Worm (Caenorhabditis elegans) whole organism, L4 larva: ENCODE results near the gene B0302.2.

Experiments
- F10B5.3 ChIP-seq: sonication (generic microtip); optimal IDR thresholded peaks from 2 replicates; lab custom pipeline; 2016; ENCODE audit warnings: mild to moderate bottlenecking, missing genetic modification characterization, missing compliant biosample characterization
- F37D6.2 ChIP-seq: sonication (generic microtip); optimal IDR thresholded peaks from 2 replicates; lab custom pipeline; 2016; ENCODE audit warnings: mild to moderate bottlenecking, missing genetic modification characterization, missing compliant biosample characterization
- T26A8.4 ChIP-seq: fragments of 200-800 bp; sonication (Bioruptor generic); IDR thresholded peaks from 2 replicates; pipeline ENCODE4 v1.3.6; 2022; ENCODE audit warnings: missing genetic modification characterization, missing compliant biosample characterization
- Y105C5A.15 ChIP-seq: fragments of 200-800 bp; sonication (Bioruptor generic); IDR thresholded peaks from 2 replicates; pipeline ENCODE4 v1.3.6; 2022; ENCODE audit warnings: missing genetic modification characterization, missing compliant biosample characterization
- Y5F2A.4 ChIP-seq: fragments of 200-800 bp; sonication (Bioruptor generic); optimal IDR thresholded peaks from 2 replicates; lab custom pipeline; 2018; ENCODE audit warnings: mild to moderate bottlenecking, missing genetic modification characterization, missing compliant biosample characterization
- aha-1 ChIP-seq: fragments of 150-350 bp; peaks from one replicate; lab custom pipeline; 2014; ENCODE audit warnings: missing biosample characterization, missing genetic modification characterization
- ama-1 ChIP-seq: fragments of 150-350 bp; optimal IDR thresholded peaks from 2 replicates; lab custom pipeline; 2014; ENCODE audit warnings: inconsistent platforms, mixed read lengths
- arid-1 ChIP-seq: fragments of 200-800 bp; sonication (Bioruptor generic); conservative IDR thresholded peaks from 2 replicates; pipeline ENCODE4 v1.3.6; 2022; ENCODE audit warnings: missing genetic modification reagents, missing genetic modification characterization, missing compliant biosample characterization
- attf-4 ChIP-seq: sonication (generic microtip); optimal IDR thresholded peaks from 3 replicates; lab custom pipeline; 2017; ENCODE audit warnings: missing biosample characterization, missing genetic modification characterization
- ceh-32 ChIP-seq: sonication (generic microtip); optimal IDR thresholded peaks from 2 replicates; lab custom pipeline; 2016; ENCODE audit warnings: mild to moderate bottlenecking, missing genetic modification characterization, missing compliant biosample characterization; ENCODE audit not compliant: poor library complexity
- ces-1 ChIP-seq: fragments of 150-350 bp; sonication (generic microtip); optimal IDR thresholded peaks from 4 replicates; lab custom pipeline; 2014; ENCODE audit warnings: missing biosample characterization, missing genetic modification reagents, missing genetic modification characterization
- cey-2 ChIP-seq: sonication (generic microtip); optimal IDR thresholded peaks from 3 replicates; lab custom pipeline; 2017; ENCODE audit warnings: missing genetic modification characterization, mild to moderate bottlenecking, missing compliant biosample characterization, antibody characterized with exemption, borderline replicate concordance; ENCODE audit not compliant: insufficient read depth
- daf-16 ChIP-seq, 3 experiments: sonication (generic microtip); optimal IDR thresholded peaks; 2 replicates each; lab custom pipeline; 2016 to 2017; ENCODE audit warnings: missing genetic modification characterization in 3 of 3, missing genetic modification reagents in 3 of 3, mild to moderate bottlenecking in 2 of 3, missing compliant biosample characterization in 2 of 3, missing biosample characterization in 1 of 3, moderate library complexity in 1 of 3
- daf-19 ChIP-seq: fragments of 200-800 bp; sonication (Bioruptor generic); conservative IDR thresholded peaks from 2 replicates; pipeline ENCODE4 v1.3.6; 2022; ENCODE audit warnings: missing genetic modification characterization, missing compliant biosample characterization
- daf-8 ChIP-seq: fragments of 200-800 bp; sonication (Bioruptor generic); IDR thresholded peaks from 2 replicates; pipeline ENCODE4 v1.3.6; 2022; ENCODE audit warnings: missing genetic modification characterization, missing compliant biosample characterization
- dmd-6 ChIP-seq: fragments of 200-800 bp; sonication (Bioruptor generic); IDR thresholded peaks from 2 replicates; pipeline ENCODE4 v1.3.6; 2022; ENCODE audit warnings: missing genetic modification reagents, missing genetic modification characterization, missing compliant biosample characterization
- dmd-8 ChIP-seq: fragments of 200-800 bp; sonication (Bioruptor generic); IDR thresholded peaks from 2 replicates; pipeline ENCODE4 v1.3.6; 2022; ENCODE audit warnings: missing genetic modification characterization, missing compliant biosample characterization
- duxl-1 ChIP-seq: sonication (generic microtip); optimal IDR thresholded peaks from 2 replicates; lab custom pipeline; 2016; ENCODE audit warnings: mild to moderate bottlenecking, missing genetic modification characterization, moderate library complexity, missing compliant biosample characterization; ENCODE audit not compliant: poor library complexity
- dve-1 ChIP-seq: sonication (generic microtip); optimal IDR thresholded peaks from 2 replicates; lab custom pipeline; 2017; ENCODE audit warnings: antibody characterized with exemption, mild to moderate bottlenecking, missing genetic modification characterization, missing compliant biosample characterization; ENCODE audit not compliant: insufficient read depth
- egl-43 ChIP-seq: fragments of 200-800 bp; sonication (Bioruptor generic); IDR thresholded peaks from 2 replicates; pipeline ENCODE4 v1.3.6; 2022; ENCODE audit warnings: missing genetic modification reagents, missing genetic modification characterization, missing compliant biosample characterization
- hlh-11 ChIP-seq: fragments of 200-800 bp; sonication (Bioruptor generic); optimal IDR thresholded peaks from 2 replicates; lab custom pipeline; 2018; ENCODE audit warnings: mild to moderate bottlenecking, missing genetic modification characterization, missing compliant biosample characterization
- hlh-30 ChIP-seq: sonication (generic microtip); optimal IDR thresholded peaks from 2 replicates; lab custom pipeline; 2017; ENCODE audit warnings: antibody characterized with exemption, mild to moderate bottlenecking, missing genetic modification characterization, missing compliant biosample characterization; ENCODE audit not compliant: insufficient read depth
- hmg-1.1 ChIP-seq: fragments of 200-800 bp; sonication (Bioruptor generic); IDR thresholded peaks from 2 replicates; pipeline ENCODE4 v1.3.6; 2022; ENCODE audit warnings: missing genetic modification reagents, missing genetic modification characterization, missing compliant biosample characterization
- lin-15B ChIP-seq: fragments of 150-350 bp; sonication (generic microtip); optimal IDR thresholded peaks from 3 replicates; lab custom pipeline; 2014; ENCODE audit warnings: missing biosample characterization, missing genetic modification characterization
- lin-29 ChIP-seq: fragments of 200-800 bp; sonication (Bioruptor generic); IDR thresholded peaks from 2 replicates; pipeline ENCODE4 v1.3.6; 2022; ENCODE audit warnings: missing genetic modification reagents, missing genetic modification characterization, missing compliant biosample characterization
- lsy-2 ChIP-seq, 2 experiments: fragments of 150-350 bp in 1 of 2; sonication (generic microtip) in 1 of 2; optimal IDR thresholded peaks; 2 replicates each; lab custom pipeline; 2014 to 2017; ENCODE audit warnings: missing biosample characterization in 2 of 2, missing genetic modification characterization in 2 of 2
- mdl-1 ChIP-seq, 2 experiments: fragments of 150-350 bp in 1 of 2; sonication (generic microtip) in 1 of 2; optimal IDR thresholded peaks; 2 replicates each; lab custom pipeline; 2014 to 2017; ENCODE audit warnings: missing biosample characterization in 2 of 2, missing genetic modification characterization in 2 of 2
- mep-1 ChIP-seq: fragments of 150-350 bp; sonication (generic microtip); optimal IDR thresholded peaks from 3 replicates; lab custom pipeline; 2014; ENCODE audit warnings: missing biosample characterization, missing genetic modification characterization
- mxl-3 ChIP-seq: fragments of 200-800 bp; sonication (Bioruptor generic); optimal IDR thresholded peaks from 2 replicates; lab custom pipeline; 2018; ENCODE audit warnings: mild to moderate bottlenecking, missing genetic modification characterization, missing compliant biosample characterization
- nhr-28 ChIP-seq: fragments of 150-350 bp; optimal IDR thresholded peaks from 2 replicates; lab custom pipeline; 2014; ENCODE audit warnings: missing biosample characterization, missing genetic modification characterization
- nhr-42 ChIP-seq: fragments of 200-800 bp; sonication (Bioruptor generic); IDR thresholded peaks from 2 replicates; pipeline ENCODE4 v1.3.6; 2022; ENCODE audit warnings: missing genetic modification characterization, missing compliant biosample characterization
- nhr-6 ChIP-seq: fragments of 150-350 bp; optimal IDR thresholded peaks from 2 replicates; lab custom pipeline; 2014; ENCODE audit warnings: missing biosample characterization, missing genetic modification characterization
- nhr-77 ChIP-seq: fragments of 150-350 bp; optimal IDR thresholded peaks from 2 replicates; lab custom pipeline; 2014; ENCODE audit warnings: missing biosample characterization, missing genetic modification characterization
- pha-4 ChIP-seq, 2 experiments: fragments of 150-350 bp in 1 of 2; fragments of 200-800 bp in 1 of 2; sonication (Bioruptor generic) in 1 of 2; IDR thresholded peaks in 1 of 2; optimal IDR thresholded peaks in 1 of 2; 2 replicates each; pipeline versions ENCODE4 v1.3.6 to Lab custom; 2014 to 2022; ENCODE audit warnings: missing genetic modification characterization in 2 of 2, missing genetic modification reagents in 2 of 2, missing biosample characterization in 1 of 2, missing compliant biosample characterization in 1 of 2
- php-3 ChIP-seq: fragments of 200-800 bp; sonication (Bioruptor generic); IDR thresholded peaks from 2 replicates; pipeline ENCODE4 v1.3.6; 2022; ENCODE audit warnings: missing genetic modification reagents, missing genetic modification characterization, missing compliant biosample characterization
- pqm-1 ChIP-seq: sonication (generic microtip); optimal IDR thresholded peaks from 2 replicates; lab custom pipeline; 2017; ENCODE audit warnings: missing biosample characterization, missing genetic modification characterization
- sdz-12 ChIP-seq: fragments of 200-800 bp; sonication (Bioruptor generic); optimal IDR thresholded peaks from 2 replicates; lab custom pipeline; 2018; ENCODE audit warnings: mild to moderate bottlenecking, missing genetic modification characterization, missing compliant biosample characterization
- set-16 ChIP-seq: fragments of 200-800 bp; sonication (Bioruptor generic); IDR thresholded peaks from 2 replicates; pipeline ENCODE4 v1.3.6; 2022; ENCODE audit warnings: missing genetic modification reagents, missing genetic modification characterization, missing compliant biosample characterization
- snpc-1.2 ChIP-seq: fragments of 200-800 bp; sonication (Bioruptor generic); IDR thresholded peaks from 2 replicates; pipeline ENCODE4 v1.3.6; 2022; ENCODE audit warnings: missing genetic modification reagents, missing genetic modification characterization, missing compliant biosample characterization
- spr-3 ChIP-seq: fragments of 200-800 bp; sonication (Bioruptor generic); optimal IDR thresholded peaks from 2 replicates; lab custom pipeline; 2018; ENCODE audit warnings: mild to moderate bottlenecking, missing genetic modification characterization, missing compliant biosample characterization
- unc-62 ChIP-seq, 3 experiments: fragments of 150-350 bp in 1 of 3; sonication (generic microtip); optimal IDR thresholded peaks in 2 of 3; peaks in 1 of 3; 1 replicate in 1 of 3; 2 replicates in 2 of 3; lab custom pipeline; 2014 to 2017; ENCODE audit warnings: missing biosample characterization in 3 of 3, missing genetic modification characterization in 3 of 3, missing genetic modification reagents in 3 of 3, missing genotype in 1 of 3
- zfp-2 ChIP-seq: sonication (generic microtip); optimal IDR thresholded peaks from 2 replicates; lab custom pipeline; 2016; ENCODE audit warnings: mild to moderate bottlenecking, missing genetic modification characterization, missing compliant biosample characterization
- zfp-3 ChIP-seq: fragments of 200-800 bp; sonication (Bioruptor generic); conservative IDR thresholded peaks from 2 replicates; pipeline ENCODE4 v1.3.6; 2022; ENCODE audit warnings: missing genetic modification reagents, missing genetic modification characterization, missing compliant biosample characterization
- ztf-11 ChIP-seq: fragments of 150-350 bp; optimal IDR thresholded peaks from 2 replicates; lab custom pipeline; 2014; ENCODE audit warnings: missing biosample characterization, missing genetic modification characterization
- ztf-7 ChIP-seq: fragments of 150-350 bp; optimal IDR thresholded peaks from 2 replicates; lab custom pipeline; 2014; ENCODE audit warnings: missing biosample characterization, missing genetic modification characterization

B0302.2 gene

DNA sequence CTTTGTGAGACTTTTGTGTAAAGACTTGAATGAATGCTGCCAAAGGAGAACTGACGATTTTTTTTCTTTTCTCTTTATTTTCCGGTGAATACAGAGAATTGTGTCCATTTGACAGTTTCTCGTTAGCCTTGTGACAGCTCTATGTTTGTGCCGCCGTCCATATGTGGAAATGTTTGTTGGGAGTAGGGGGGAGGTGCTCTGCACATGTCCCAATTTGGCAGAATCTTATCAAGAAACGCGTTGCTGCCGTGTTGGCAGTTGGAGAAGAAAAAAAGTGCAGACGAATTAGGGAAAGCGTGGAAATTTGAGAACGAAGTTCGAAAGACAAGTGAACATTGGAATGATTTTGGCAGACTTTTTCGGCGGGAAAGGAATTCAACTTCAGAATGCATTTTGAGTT, 19.5 kb downstream of the B0302.2 start:
- peak; percentile 57 for TF ChIP-seq dve-1 (tag; lab: Kevin White, UChicago)
- TF ChIP-seq snpc-1.2 (GFP tag; lab: Robert Waterston, UW), result no peak
- TF ChIP-seq ces-1 (GFP tag; lab: Kevin White, UChicago), result no peak
- peak; percentile 18 for TF ChIP-seq mep-1 (tag; lab: Kevin White, UChicago)
- TF ChIP-seq daf-8 (GFP tag; lab: Robert Waterston, UW), result no peak
- peak; percentile 68 for TF ChIP-seq nhr-28 (tag; lab: Kevin White, UChicago)
- peak; percentile 0 for TF ChIP-seq nhr-77 (tag; lab: Kevin White, UChicago)
- TF ChIP-seq ceh-32, result no peak
- TF ChIP-seq dmd-6, result peak; percentile 88
- TF ChIP-seq ama-1 (lab: Kevin White, UChicago), result no peak
- TF ChIP-seq lin-15B (tag; lab: Kevin White, UChicago), result no peak
- peak; percentile 89 for TF ChIP-seq hlh-11 (tag; lab: Kevin White, UChicago)
- TF ChIP-seq daf-16 (GFP tag; optimal IDR thresholded peaks at IDR 0.05; lab: Kevin White, UChicago), result no peak
- peak; percentile 68 for TF ChIP-seq daf-16 (tag; optimal IDR thresholded peaks at IDR 0.05; lab: Kevin White, UChicago)
- 0 out of 2 replicates have a peak, but pooled peaks have one; percentile 8 for TF ChIP-seq arid-1 (GFP tag; lab: Robert Waterston, UW)
- 0 out of 2 replicates have a peak, but pooled peaks have one; percentile 11 for TF ChIP-seq T26A8.4
- no peak; the same call in 1 of the 2 replicates for TF ChIP-seq pha-4 (GFP tag; IDR thresholded peaks at IDR 0.05; lab: Robert Waterston, UW)
- TF ChIP-seq pha-4 (tag; optimal IDR thresholded peaks at IDR 0.05; lab: Kevin White, UChicago), result no peak
- TF ChIP-seq nhr-6 (tag; lab: Kevin White, UChicago), result no peak
- TF ChIP-seq aha-1 (tag; lab: Kevin White, UChicago), result peak; percentile 56
- peak; percentile 73 for TF ChIP-seq mxl-3 (GFP tag; lab: Kevin White, UChicago)
- peak; percentile 34 for TF ChIP-seq hlh-30
- TF ChIP-seq F10B5.3, result no peak
- no peak for TF ChIP-seq unc-62 (GFP tag; optimal IDR thresholded peaks at IDR 0.05 in 1 of 2; lab: Kevin White, UChicago)
- TF ChIP-seq unc-62 (tag; optimal IDR thresholded peaks at IDR 0.05; lab: Kevin White, UChicago), result no peak
- peak; percentile 21 for TF ChIP-seq pqm-1 (tag; lab: Kevin White, UChicago)
- TF ChIP-seq mdl-1 (tag; optimal IDR thresholded peaks at IDR 0.05; lab: Kevin White, UChicago), result peak in 1 of 2 experiments; percentile 37
- no peak for TF ChIP-seq ztf-7 (tag; lab: Kevin White, UChicago)

DNA sequence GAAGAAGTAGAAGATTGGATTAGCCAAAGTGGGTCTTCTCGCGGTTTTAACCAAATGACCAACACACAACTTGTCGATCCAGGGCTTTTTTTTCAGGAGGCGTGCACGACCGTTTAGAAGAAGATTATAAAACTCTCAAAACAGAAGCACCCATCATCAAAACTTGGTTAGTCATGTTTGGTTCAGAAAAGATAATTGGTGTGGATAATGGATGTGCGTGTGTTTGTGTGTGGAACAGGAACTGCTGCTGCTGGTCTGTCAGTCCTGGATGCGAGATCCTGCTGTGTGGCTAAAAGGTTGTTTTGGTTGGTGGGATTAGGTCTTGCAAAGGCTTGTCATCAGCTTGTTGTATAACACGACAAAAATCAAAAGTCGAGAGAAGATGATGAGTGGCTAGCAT, 25.1 kb downstream of the B0302.2 start:
- TF ChIP-seq lsy-2 (tag; optimal IDR thresholded peaks at IDR 0.05; lab: Kevin White, UChicago) (no peak), F10B5.3 (no peak), Y105C5A.15 (GFP tag; lab: Robert Waterston, UW) (no peak), unc-62 (GFP tag; optimal IDR thresholded peaks at IDR 0.05 in 1 of 2; lab: Kevin White, UChicago) (peak in 1 of 2 experiments; percentile 94), unc-62 (tag; optimal IDR thresholded peaks at IDR 0.05; lab: Kevin White, UChicago) (no peak), sdz-12 (GFP tag; lab: Kevin White, UChicago) (no peak)
- TF ChIP-seq, all 104 proteins: peak for 1

DNA sequence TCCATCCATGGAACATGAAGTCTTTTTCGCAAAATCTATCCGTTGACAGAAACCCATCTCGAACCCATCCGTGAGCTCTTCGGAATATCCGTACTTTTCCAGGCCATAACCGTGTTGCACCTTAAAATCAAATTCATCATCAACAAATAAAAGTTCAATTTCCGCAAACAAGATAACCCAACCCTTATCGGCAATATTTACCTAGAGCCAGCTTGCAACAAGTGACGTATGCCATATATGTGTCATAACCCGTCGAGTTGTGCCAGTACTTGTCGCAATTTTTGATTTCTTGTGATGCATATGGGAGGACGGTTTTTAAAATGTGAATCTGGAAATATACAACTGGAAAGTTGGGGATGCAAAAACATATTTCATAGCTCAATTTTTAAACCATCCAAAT, 27.5 kb downstream of the B0302.2 start:
- TF ChIP-seq dmd-6, result peak; percentile 51
- TF ChIP-seq duxl-1 (tag; lab: Kevin White, UChicago), result no peak
- TF ChIP-seq arid-1 (GFP tag; lab: Robert Waterston, UW), result no peak
- no peak for TF ChIP-seq cey-2 (tag; lab: Kevin White, UChicago)
- peak; percentile 26 for TF ChIP-seq nhr-28 (tag; lab: Kevin White, UChicago)
- no peak for TF ChIP-seq ztf-11
- TF ChIP-seq dve-1 (tag; lab: Kevin White, UChicago), result peak; percentile 21
- no peak for TF ChIP-seq attf-4 (tag; lab: Kevin White, UChicago)
- TF ChIP-seq egl-43, result no peak
- no peak for TF ChIP-seq lin-29
- TF ChIP-seq mep-1 (tag; lab: Kevin White, UChicago), result no peak
- TF ChIP-seq php-3, result no peak
- TF ChIP-seq Y5F2A.4 (GFP tag; lab: Kevin White, UChicago), result no peak
- no peak for TF ChIP-seq daf-19 (GFP tag; lab: Robert Waterston, UW)
- TF ChIP-seq F37D6.2 (tag; lab: Kevin White, UChicago), result no peak
- no peak for TF ChIP-seq spr-3 (GFP tag; lab: Kevin White, UChicago)
- TF ChIP-seq zfp-3, result no peak
- no peak for TF ChIP-seq nhr-42
- TF ChIP-seq zfp-2 (tag; lab: Kevin White, UChicago), result no peak
- TF ChIP-seq pqm-1 (tag; lab: Kevin White, UChicago), result peak; percentile 60
- no peak for TF ChIP-seq dmd-8 (GFP tag; lab: Robert Waterston, UW)
- TF ChIP-seq set-16 (GFP tag; lab: Robert Waterston, UW), result no peak
- TF ChIP-seq hlh-11 (tag; lab: Kevin White, UChicago), result peak; percentile 29
- TF ChIP-seq hmg-1.1 (GFP tag; lab: Robert Waterston, UW), result no peak
